Worm (Caenorhabditis elegans) whole organism, young adult: ENCODE data around the gene dyn-1.

Experiments
- B0019.2 ChIP-seq: fragments of 200-800 bp; sonication (Bioruptor generic); conservative IDR thresholded peaks from 2 replicates; pipeline ENCODE4 v1.3.6; 2022; ENCODE audit warnings: missing genetic modification reagents, missing genetic modification characterization, missing compliant biosample characterization
- B0035.1 ChIP-seq: sonication (generic microtip); optimal IDR thresholded peaks from 2 replicates; lab custom pipeline; 2016; ENCODE audit warnings: missing genetic modification characterization, mild to moderate bottlenecking, missing compliant biosample characterization, missing genotype, missing genetic modification reagents
- B0261.1 ChIP-seq: sonication (generic microtip); optimal IDR thresholded peaks from 2 replicates; lab custom pipeline; 2016; ENCODE audit warnings: mild to moderate bottlenecking, missing genetic modification characterization, moderate library complexity, missing compliant biosample characterization
- F22D6.2 ChIP-seq: sonication (generic microtip); optimal IDR thresholded peaks from 2 replicates; lab custom pipeline; 2016; ENCODE audit warnings: mild to moderate bottlenecking, missing genetic modification characterization, missing compliant biosample characterization
- F33H1.4 ChIP-seq: fragments of 200-800 bp; sonication (Bioruptor generic); IDR thresholded peaks from 2 replicates; pipeline ENCODE4 v1.3.6; 2022; ENCODE audit warnings: missing genetic modification reagents, missing genetic modification characterization, missing compliant biosample characterization
- F39B2.1 ChIP-seq: fragments of 200-800 bp; sonication (Bioruptor generic); IDR thresholded peaks from 2 replicates; pipeline ENCODE4 v1.3.6; 2022; ENCODE audit warnings: missing genetic modification reagents, missing genetic modification characterization, missing compliant biosample characterization
- F52B5.7 ChIP-seq: sonication (generic microtip); optimal IDR thresholded peaks from 2 replicates; lab custom pipeline; 2016; ENCODE audit warnings: mild to moderate bottlenecking, missing genetic modification characterization, missing compliant biosample characterization
- F57A8.1 ChIP-seq: fragments of 200-800 bp; sonication (Bioruptor generic); optimal IDR thresholded peaks from 2 replicates; lab custom pipeline; 2018; ENCODE audit warnings: mild to moderate bottlenecking, missing genetic modification characterization, moderate library complexity, missing compliant biosample characterization
- Y53F4B.3 ChIP-seq: fragments of 200-800 bp; sonication (Bioruptor generic); IDR thresholded peaks from 2 replicates; pipeline ENCODE4 v1.3.6; 2022; ENCODE audit warnings: missing genetic modification reagents, missing genetic modification characterization, missing compliant biosample characterization
- ama-1 ChIP-seq, 3 experiments: fragments of 150-350 bp in 1 of 3; sonication (generic microtip) in 2 of 3; optimal IDR thresholded peaks; 2 replicates each; lab custom pipeline; 2014 to 2018; ENCODE audit warnings: missing biosample characterization in 2 of 3, missing genetic modification characterization in 2 of 3, missing genetic modification reagents in 2 of 3
- aptf-2 ChIP-seq: fragments of 200-800 bp; sonication (Bioruptor generic); conservative IDR thresholded peaks from 2 replicates; pipeline ENCODE4 v1.3.6; 2022; ENCODE audit warnings: missing genetic modification reagents, missing genetic modification characterization, missing compliant biosample characterization
- attf-5 ChIP-seq: fragments of 200-800 bp; sonication (Bioruptor generic); optimal IDR thresholded peaks from 2 replicates; lab custom pipeline; 2018; ENCODE audit warnings: mild to moderate bottlenecking, missing genetic modification characterization, missing compliant biosample characterization
- bed-1 ChIP-seq: fragments of 200-800 bp; sonication (Bioruptor generic); IDR thresholded peaks from 2 replicates; pipeline ENCODE4 v1.3.6; 2022; ENCODE audit warnings: missing genetic modification reagents, missing genetic modification characterization, missing compliant biosample characterization
- bed-2 ChIP-seq: fragments of 200-800 bp; sonication (Bioruptor generic); IDR thresholded peaks from 2 replicates; pipeline ENCODE4 v1.3.6; 2022; ENCODE audit warnings: missing genetic modification reagents, missing genetic modification characterization, missing compliant biosample characterization
- cebp-1 ChIP-seq, 2 experiments: fragments of 200-800 bp in 1 of 2; sonication (Bioruptor generic) in 1 of 2; sonication (generic microtip) in 1 of 2; IDR thresholded peaks in 1 of 2; optimal IDR thresholded peaks in 1 of 2; 2 replicates each; pipeline versions ENCODE4 v1.3.6 to Lab custom; 2017 to 2022; ENCODE audit warnings: missing compliant biosample characterization in 2 of 2, missing genetic modification characterization in 2 of 2, mild to moderate bottlenecking in 1 of 2, missing genetic modification reagents in 1 of 2, moderate library complexity in 1 of 2
- ceh-27 ChIP-seq: fragments of 200-800 bp; sonication (Bioruptor generic); optimal IDR thresholded peaks from 2 replicates; lab custom pipeline; 2018; ENCODE audit warnings: mild to moderate bottlenecking, missing genetic modification characterization, moderate library complexity, missing compliant biosample characterization
- ceh-79 ChIP-seq: sonication (generic microtip); optimal IDR thresholded peaks from 2 replicates; lab custom pipeline; 2017; ENCODE audit warnings: mild to moderate bottlenecking, missing genetic modification characterization, missing compliant biosample characterization
- ceh-91 ChIP-seq: fragments of 200-800 bp; sonication (Bioruptor generic); IDR thresholded peaks from 2 replicates; pipeline ENCODE4 v1.3.6; 2022; ENCODE audit warnings: missing genetic modification reagents, missing genetic modification characterization, missing compliant biosample characterization
- chd-7 ChIP-seq: sonication (generic microtip); optimal IDR thresholded peaks from 2 replicates; lab custom pipeline; 2016; ENCODE audit warnings: mild to moderate bottlenecking, missing genetic modification characterization, moderate library complexity, missing compliant biosample characterization
- die-1 ChIP-seq: sonication (generic microtip); optimal IDR thresholded peaks from 2 replicates; lab custom pipeline; 2016; ENCODE audit warnings: missing genotype, mild to moderate bottlenecking, missing genetic modification characterization, missing compliant biosample characterization
- dox-1 ChIP-seq: fragments of 200-800 bp; sonication (Bioruptor generic); IDR thresholded peaks from 2 replicates; pipeline ENCODE4 v1.3.6; 2022; ENCODE audit warnings: missing genetic modification reagents, missing genetic modification characterization, missing compliant biosample characterization
- egl-18 ChIP-seq: fragments of 200-800 bp; sonication (Bioruptor generic); IDR thresholded peaks from 2 replicates; pipeline ENCODE4 v1.3.6; 2022; ENCODE audit warnings: missing genetic modification reagents, missing genetic modification characterization, missing compliant biosample characterization
- egl-44 ChIP-seq: fragments of 200-800 bp; sonication (Bioruptor generic); IDR thresholded peaks from 2 replicates; pipeline ENCODE4 v1.3.6; 2022; ENCODE audit warnings: missing genetic modification reagents, missing genetic modification characterization, missing compliant biosample characterization
- egrh-3 ChIP-seq: fragments of 200-800 bp; sonication (Bioruptor generic); IDR thresholded peaks from 2 replicates; pipeline ENCODE4 v1.3.6; 2022; ENCODE audit warnings: missing genetic modification reagents, missing genetic modification characterization, missing compliant biosample characterization
- ekl-4 ChIP-seq: fragments of 200-800 bp; sonication (Bioruptor generic); IDR thresholded peaks from 2 replicates; pipeline ENCODE4 v1.3.6; 2022; ENCODE audit warnings: missing genetic modification reagents, missing genetic modification characterization, missing compliant biosample characterization
- ets-4 ChIP-seq: fragments of 200-800 bp; sonication (Bioruptor generic); optimal IDR thresholded peaks from 2 replicates; lab custom pipeline; 2018; ENCODE audit warnings: mild to moderate bottlenecking, missing genetic modification characterization, missing compliant biosample characterization
- gei-17 ChIP-seq: fragments of 200-800 bp; sonication (Bioruptor generic); optimal IDR thresholded peaks from 2 replicates; lab custom pipeline; 2018; ENCODE audit warnings: mild to moderate bottlenecking, missing genetic modification characterization, missing compliant biosample characterization
- hlh-26 ChIP-seq: fragments of 200-800 bp; sonication (Bioruptor generic); conservative IDR thresholded peaks from 2 replicates; pipeline ENCODE4 v1.3.6; 2022; ENCODE audit warnings: missing genetic modification reagents, missing genetic modification characterization, missing compliant biosample characterization
- hmg-20 ChIP-seq: fragments of 200-800 bp; sonication (Bioruptor generic); IDR thresholded peaks from 2 replicates; pipeline ENCODE4 v1.3.6; 2022; ENCODE audit warnings: missing genetic modification reagents, missing genetic modification characterization, missing compliant biosample characterization
- lag-1 ChIP-seq: fragments of 200-800 bp; sonication (Bioruptor generic); IDR thresholded peaks from 2 replicates; pipeline ENCODE4 v1.3.6; 2022; ENCODE audit warnings: missing genetic modification reagents, missing genetic modification characterization, missing compliant biosample characterization
- lin-40 ChIP-seq: sonication (generic microtip); optimal IDR thresholded peaks from 2 replicates; lab custom pipeline; 2016; ENCODE audit warnings: missing genetic modification characterization, mild to moderate bottlenecking, missing compliant biosample characterization, missing genotype, missing genetic modification reagents
- lin-54 ChIP-seq: fragments of 200-800 bp; sonication (Bioruptor generic); optimal IDR thresholded peaks from 2 replicates; lab custom pipeline; 2018; ENCODE audit warnings: mild to moderate bottlenecking, missing genetic modification characterization, missing compliant biosample characterization
- lir-1 ChIP-seq: fragments of 200-800 bp; sonication (Bioruptor generic); conservative IDR thresholded peaks from 2 replicates; pipeline ENCODE4 v1.3.6; 2022; ENCODE audit warnings: missing genetic modification reagents, missing genetic modification characterization, missing compliant biosample characterization
- lsl-1 ChIP-seq: fragments of 200-800 bp; sonication (Bioruptor generic); optimal IDR thresholded peaks from 2 replicates; lab custom pipeline; 2018; ENCODE audit warnings: mild to moderate bottlenecking, missing genetic modification characterization, moderate library complexity, missing compliant biosample characterization
- madf-3 ChIP-seq: fragments of 200-800 bp; sonication (Bioruptor generic); IDR thresholded peaks from 2 replicates; pipeline ENCODE4 v1.3.6; 2022; ENCODE audit warnings: missing genetic modification reagents, missing genetic modification characterization, missing compliant biosample characterization
- mel-28 ChIP-seq: sonication (generic microtip); optimal IDR thresholded peaks from 2 replicates; lab custom pipeline; 2016; ENCODE audit warnings: borderline replicate concordance, mild to moderate bottlenecking, missing genetic modification characterization, missing compliant biosample characterization
- nfya-1 ChIP-seq: sonication (generic microtip); optimal IDR thresholded peaks from 2 replicates; lab custom pipeline; 2017; ENCODE audit warnings: antibody characterized with exemption, missing compliant biosample characterization, missing genetic modification characterization, borderline replicate concordance; ENCODE audit not compliant: insufficient read depth
- nhr-120 ChIP-seq: fragments of 200-800 bp; sonication (Bioruptor generic); IDR thresholded peaks from 2 replicates; pipeline ENCODE4 v1.3.6; 2022; ENCODE audit warnings: missing genetic modification characterization, missing compliant biosample characterization
- nhr-27 ChIP-seq: fragments of 200-800 bp; sonication (Bioruptor generic); optimal IDR thresholded peaks from 2 replicates; lab custom pipeline; 2018; ENCODE audit warnings: mild to moderate bottlenecking, missing genetic modification characterization, moderate library complexity, missing compliant biosample characterization
- nhr-80 ChIP-seq: sonication (generic microtip); optimal IDR thresholded peaks from 2 replicates; lab custom pipeline; 2016; ENCODE audit warnings: missing genetic modification characterization, missing compliant biosample characterization
- pha-4 ChIP-seq: fragments of 150-350 bp; sonication (generic microtip); optimal IDR thresholded peaks from 2 replicates; lab custom pipeline; 2014; ENCODE audit warnings: missing biosample characterization, missing genetic modification reagents, missing genetic modification characterization
- sea-2 ChIP-seq: fragments of 200-800 bp; sonication (Bioruptor generic); IDR thresholded peaks from 2 replicates; pipeline ENCODE4 v1.3.6; 2022; ENCODE audit warnings: missing genetic modification characterization, missing compliant biosample characterization
- tlf-1 ChIP-seq: fragments of 200-800 bp; sonication (Bioruptor generic); optimal IDR thresholded peaks from 2 replicates; lab custom pipeline; 2018; ENCODE audit warnings: mild to moderate bottlenecking, missing genetic modification characterization, missing compliant biosample characterization
- unc-62 ChIP-seq: fragments of 150-350 bp; optimal IDR thresholded peaks from 2 replicates; lab custom pipeline; 2014; ENCODE audit warnings: missing biosample characterization, missing genetic modification reagents, missing genetic modification characterization
- zim-3 ChIP-seq: sonication (generic microtip); optimal IDR thresholded peaks from 2 replicates; lab custom pipeline; 2017; ENCODE audit warnings: mild to moderate bottlenecking, missing genetic modification characterization, moderate library complexity, missing compliant biosample characterization
- ztf-6 ChIP-seq: fragments of 200-800 bp; sonication (Bioruptor generic); IDR thresholded peaks from 2 replicates; pipeline ENCODE4 v1.3.6; 2022; ENCODE audit warnings: missing genetic modification reagents, missing genetic modification characterization, missing compliant biosample characterization

dyn-1 gene

DNA sequence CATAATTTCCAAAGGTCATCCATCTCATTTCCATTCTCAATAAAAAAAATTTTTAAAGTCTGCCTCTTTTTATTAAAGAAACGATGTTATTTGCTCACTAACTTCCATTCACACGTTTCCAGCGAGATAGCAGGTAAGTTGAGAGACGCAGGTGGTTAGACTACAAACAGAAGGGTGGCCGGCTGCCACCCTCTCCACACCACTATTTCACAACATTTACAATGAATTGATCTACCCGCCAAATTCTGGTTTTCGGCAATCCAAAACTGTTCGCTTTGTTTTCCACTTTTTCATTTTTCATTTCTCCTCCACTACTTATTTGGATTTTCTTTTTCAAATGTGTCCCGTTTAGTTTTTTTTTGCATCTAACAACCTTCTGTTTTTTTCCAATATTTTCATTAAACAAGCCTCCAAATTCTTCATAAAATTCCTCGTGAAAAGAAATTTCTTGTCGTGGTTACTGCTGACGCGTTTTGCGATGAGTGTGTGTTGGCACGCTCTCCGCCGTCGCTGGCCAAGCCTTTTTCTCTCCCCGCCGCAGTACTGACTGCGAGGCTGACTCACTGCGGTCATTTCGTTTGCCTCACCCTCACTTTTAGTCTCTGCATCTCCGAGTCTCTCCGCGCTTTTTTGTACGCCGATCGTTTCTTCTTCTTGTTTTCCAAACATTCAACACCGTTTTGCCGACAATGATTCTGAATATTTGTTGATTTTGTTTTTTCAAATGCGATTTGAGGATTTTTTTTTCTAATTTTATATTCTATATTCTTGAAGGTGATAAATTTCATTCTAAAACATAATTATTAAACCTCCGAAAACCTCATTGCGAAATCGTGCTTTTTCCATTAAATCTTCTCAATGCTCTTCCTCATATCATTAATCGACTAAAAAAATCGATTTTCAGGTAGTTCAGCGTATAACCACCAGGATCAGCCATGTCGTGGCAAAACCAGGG is at the start of gene dyn-1 (continued):
- no peak for TF ChIP-seq F52B5.7 (tag; lab: Kevin White, UChicago)
- peak; percentile 87 for TF ChIP-seq attf-5 (GFP tag; lab: Kevin White, UChicago)
- TF ChIP-seq ceh-27 (GFP tag; lab: Kevin White, UChicago): peak; percentile 3
- TF ChIP-seq lin-40 (tag; lab: Kevin White, UChicago): peak; percentile 65
- TF ChIP-seq ets-4 (GFP tag; lab: Kevin White, UChicago): no peak
- TF ChIP-seq bed-1: no peak
- no peak for TF ChIP-seq hlh-26 (GFP tag; lab: Robert Waterston, UW)
- TF ChIP-seq tlf-1 (GFP tag; lab: Kevin White, UChicago): no peak
- peak; percentile 61 for TF ChIP-seq gei-17 (GFP tag; lab: Kevin White, UChicago)
- no peak for TF ChIP-seq ekl-4
- no peak for TF ChIP-seq F22D6.2
- TF ChIP-seq lir-1 (GFP tag; lab: Robert Waterston, UW): no peak
- TF ChIP-seq dox-1 (GFP tag; lab: Robert Waterston, UW): no peak; the same call in none of the 2 replicates
- no peak for TF ChIP-seq bed-2
- TF ChIP-seq die-1 (tag; lab: Kevin White, UChicago): no peak
- TF ChIP-seq lin-54 (GFP tag; lab: Kevin White, UChicago): no peak
- no peak for TF ChIP-seq sea-2 (GFP tag; lab: Robert Waterston, UW)
- TF ChIP-seq lag-1 (GFP tag; lab: Robert Waterston, UW): no peak
- no peak for TF ChIP-seq B0035.1 (tag; lab: Kevin White, UChicago)
- TF ChIP-seq aptf-2: no peak
- TF ChIP-seq pha-4 (tag; lab: Kevin White, UChicago): no peak
- no peak; the same call in 1 of the 2 replicates for TF ChIP-seq cebp-1 (GFP tag; IDR thresholded peaks at IDR 0.05; lab: Robert Waterston, UW)
- TF ChIP-seq cebp-1 (tag; optimal IDR thresholded peaks at IDR 0.05; lab: Kevin White, UChicago): peak; percentile 82
- no peak for TF ChIP-seq lsl-1 (GFP tag; lab: Kevin White, UChicago)
- TF ChIP-seq madf-3 (GFP tag; lab: Robert Waterston, UW): peak; percentile 64; the same call in 1 of the 2 replicates
- TF ChIP-seq zim-3 (tag; lab: Kevin White, UChicago): no peak
- TF ChIP-seq chd-7 (tag; lab: Kevin White, UChicago): no peak
- TF ChIP-seq ceh-91 (GFP tag; lab: Robert Waterston, UW): no peak
- no peak for TF ChIP-seq hmg-20 (GFP tag; lab: Robert Waterston, UW)
- TF ChIP-seq B0019.2 (GFP tag; lab: Robert Waterston, UW): no peak
- no peak for TF ChIP-seq nhr-120 (GFP tag; lab: Robert Waterston, UW)
- no peak for TF ChIP-seq F33H1.4 (GFP tag; lab: Robert Waterston, UW)
- peak; percentile 95 for TF ChIP-seq nhr-80 (tag; lab: Kevin White, UChicago)
- no peak for TF ChIP-seq egl-44 (GFP tag; lab: Robert Waterston, UW)
- no peak for TF ChIP-seq egl-18
- no peak for TF ChIP-seq B0261.1 (tag; lab: Kevin White, UChicago)
- TF ChIP-seq ztf-6 (GFP tag; lab: Robert Waterston, UW): no peak
- TF ChIP-seq F57A8.1 (GFP tag; lab: Kevin White, UChicago): no peak
- no peak for TF ChIP-seq unc-62
- no peak for TF ChIP-seq nfya-1
- no peak for TF ChIP-seq nhr-27 (tag; lab: Kevin White, UChicago)
- no peak for TF ChIP-seq ceh-79 (tag; lab: Kevin White, UChicago)
- TF ChIP-seq Y53F4B.3 (GFP tag; lab: Robert Waterston, UW): no peak
- TF ChIP-seq F39B2.1 (GFP tag; lab: Robert Waterston, UW): no peak
- TF ChIP-seq ama-1 (optimal IDR thresholded peaks at IDR 0.05; lab: Kevin White, UChicago): no peak
- TF ChIP-seq ama-1 (GFP tag; optimal IDR thresholded peaks at IDR 0.05; lab: Kevin White, UChicago): peak in 1 of 2 experiments; percentile 2
- no peak for TF ChIP-seq mel-28 (tag; lab: Kevin White, UChicago)
- TF ChIP-seq egrh-3: peak; percentile 39
